Fruit fly (Drosophila melanogaster): ENCODE data around the gene CG5013.
A peak's percentile ranks its signal among the peaks of the same experiment; 100 is the strongest.

- TF ChIP-seq D1 (tag; optimal IDR thresholded peaks at IDR 0.05) (peak; percentile 38), EcR (GFP tag; optimal IDR thresholded peaks at IDR 0.05) (no peak), Pif1B (GFP tag; optimal IDR thresholded peaks at IDR 0.05) (no peak), CG15710 (tag; optimal IDR thresholded peaks at IDR 0.05) (no peak), Snoo (tag; optimal IDR thresholded peaks at IDR 0.05) (no peak), CG12605 (GFP tag; IDR thresholded peaks at IDR 0.05) (no peak), CG32121 (GFP tag; IDR thresholded peaks at IDR 0.05) (no peak)
These were observed 8.5 kb upstream of the CG5013 start for dm6 chr3R:16040925-16041324.

Measured in whole organism, pupa.